Worm (Caenorhabditis elegans): Measurements from ENCODE around the gene str-27.
A peak's percentile ranks its signal among the peaks of the same experiment; 100 is the strongest.

Gene str-27

DNA sequence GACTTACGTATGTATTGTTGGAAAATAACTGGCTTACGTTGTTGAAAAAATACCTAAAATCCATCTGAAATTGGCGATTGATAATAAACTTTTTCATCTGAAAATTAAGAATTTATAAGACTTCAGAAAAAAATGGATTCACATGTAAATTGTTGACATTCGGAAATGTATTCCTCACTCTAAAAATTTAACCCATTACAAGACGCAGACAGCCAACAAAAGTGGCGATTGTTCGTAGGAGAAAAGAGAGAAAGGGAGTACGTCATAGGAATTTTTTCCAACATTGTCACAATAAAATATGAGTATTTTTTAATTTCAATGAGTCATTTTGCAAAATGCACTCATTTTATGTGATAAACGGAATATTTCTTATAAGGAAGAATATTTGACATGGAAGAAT is 17.1 kb downstream of the str-27 start, which contains the start of gene Y6E2A.5:
Y6E2A.5 (minus strand) TSS at position 101 of the 400 bp plus-strand sequence.
- TF ChIP-seq rnt-1 (tag; optimal IDR thresholded peaks at IDR 0.05) (no peak), nhr-11 (tag; optimal IDR thresholded peaks at IDR 0.05) (no peak), elt-3 (tag; optimal IDR thresholded peaks at IDR 0.05) (no peak), tbx-2 (tag; optimal IDR thresholded peaks at IDR 0.05) (no peak), mef-2 (tag; optimal IDR thresholded peaks at IDR 0.05) (no peak), fkh-8 (tag; optimal IDR thresholded peaks at IDR 0.05) (no peak), sup-37 (GFP tag; optimal IDR thresholded peaks at IDR 0.05) (no peak), snu-23 (GFP tag; optimal IDR thresholded peaks at IDR 0.05) (no peak), nhr-71 (tag; optimal IDR thresholded peaks at IDR 0.05) (no peak), lin-35 (GFP tag; optimal IDR thresholded peaks at IDR 0.05) (no peak), lir-3 (tag; optimal IDR thresholded peaks at IDR 0.05; ENCODE audit: poor library complexity) (no peak), nhr-77 (tag; optimal IDR thresholded peaks at IDR 0.05) (no peak), C34B4.2 (tag; optimal IDR thresholded peaks at IDR 0.05) (no peak), fkh-10 (GFP tag; optimal IDR thresholded peaks at IDR 0.05) (no peak), vab-15 (tag; optimal IDR thresholded peaks at IDR 0.05) (no peak), hlh-4 (tag; optimal IDR thresholded peaks at IDR 0.05) (no peak), ceh-63 (GFP tag; optimal IDR thresholded peaks at IDR 0.05) (no peak), sox-4 (tag; optimal IDR thresholded peaks at IDR 0.05) (no peak), zip-4 (GFP tag; optimal IDR thresholded peaks at IDR 0.05) (no peak)

DNA sequence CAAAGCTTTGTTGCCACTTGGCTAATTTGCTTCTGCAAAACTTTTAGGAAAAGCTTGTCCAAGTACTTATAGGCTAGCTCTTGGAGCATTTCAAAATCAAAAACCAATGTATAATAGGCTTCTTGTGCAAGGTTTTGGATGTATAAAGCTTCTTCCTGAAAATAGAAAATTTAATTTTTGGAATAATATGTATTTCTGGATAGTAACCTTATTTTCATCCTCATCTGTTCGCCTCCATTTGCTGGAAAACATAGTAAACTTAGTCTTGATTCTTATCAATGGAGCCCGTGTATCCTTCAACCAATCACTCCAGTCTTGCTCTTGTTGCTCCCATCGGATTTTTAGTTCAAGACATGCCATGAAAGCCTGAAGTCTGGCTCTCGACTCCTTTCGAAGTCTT is 18.9 kb downstream of the str-27 start, which contains the start of gene Y6E2A.4:
Y6E2A.4 (minus strand) TSS at position 101 of the 400 bp plus-strand sequence.
- no peak for TF ChIP-seq hlh-17 (GFP tag; optimal IDR thresholded peaks at IDR 0.05; ENCODE audit: borderline replicate concordance)

- TF ChIP-seq pag-3 (tag; optimal IDR thresholded peaks at IDR 0.05; ENCODE audit: borderline replicate concordance, insufficient read depth) (no peak), hpl-2 (GFP tag; optimal IDR thresholded peaks at IDR 0.05) (no peak), snpc-4 (tag; optimal IDR thresholded peaks at IDR 0.05) (no peak)
Measured at ce11 chrV:15715636-15716035, 20.0 kb downstream of the str-27 start.

- TF ChIP-seq unc-30 (tag; optimal IDR thresholded peaks at IDR 0.05) (no peak), elt-2 (tag; optimal IDR thresholded peaks at IDR 0.05) (peak; percentile 50)
Measured at ce11 chrV:15712385-15712784, 23.2 kb downstream of the str-27 start.

- TF ChIP-seq grh-1 (GFP tag; IDR thresholded peaks at IDR 0.05) (no peak), aly-2 (tag; optimal IDR thresholded peaks at IDR 0.05) (no peak), Y116A8C.19 (tag; optimal IDR thresholded peaks at IDR 0.05; ENCODE audit: borderline replicate concordance) (no peak), nhr-237 (tag; optimal IDR thresholded peaks at IDR 0.05) (no peak), snpc-4 (tag; optimal IDR thresholded peaks at IDR 0.05) (no peak), pax-3 (tag; optimal IDR thresholded peaks at IDR 0.05) (no peak), ceh-8 (GFP tag; optimal IDR thresholded peaks at IDR 0.05) (no peak), fkh-8 (tag; optimal IDR thresholded peaks at IDR 0.05) (no peak), hlh-17 (GFP tag; optimal IDR thresholded peaks at IDR 0.05; ENCODE audit: borderline replicate concordance) (no peak), ztf-4 (tag; optimal IDR thresholded peaks at IDR 0.05) (no peak), C34B4.2 (tag; optimal IDR thresholded peaks at IDR 0.05) (no peak), skn-1 (tag; optimal IDR thresholded peaks at IDR 0.05) (no peak), hpl-2 (GFP tag; optimal IDR thresholded peaks at IDR 0.05) (no peak), tbx-2 (tag; optimal IDR thresholded peaks at IDR 0.05) (no peak), dpl-1 (GFP tag; optimal IDR thresholded peaks at IDR 0.05) (no peak), mep-1 (tag; optimal IDR thresholded peaks at IDR 0.05) (no peak), ceh-63 (GFP tag; optimal IDR thresholded peaks at IDR 0.05) (no peak), lir-3 (tag; optimal IDR thresholded peaks at IDR 0.05; ENCODE audit: poor library complexity) (no peak)
Measured at ce11 chrV:15711898-15712297, 23.7 kb downstream of the str-27 start, which contains the start of gene str-101. Gene str-101, minus strand, starts transcription at chrV:15711998.
